Fruit fly (Drosophila melanogaster) whole organism, pupa: Measurements from ENCODE around the gene Pdhb.

Source experiments
- CG12605 ChIP-seq: fragments of 200-800 bp; sonication (Bioruptor generic); IDR thresholded peaks from 2 replicates; pipeline ENCODE4 v1.3.6; 2022; ENCODE audit warnings: missing biosample characterization, missing genetic modification characterization
- CG32121 ChIP-seq: fragments of 200-800 bp; sonication (Bioruptor generic); IDR thresholded peaks from 2 replicates; pipeline ENCODE4 v1.3.6; 2022; ENCODE audit warnings: missing biosample characterization, missing genetic modification characterization
- CG9948 ChIP-seq: fragments of 200-800 bp; sonication (Bioruptor generic); optimal IDR thresholded peaks from 2 replicates; lab custom pipeline; 2018; ENCODE audit warnings: missing biosample characterization, mild to moderate bottlenecking, missing genetic modification characterization, moderate library complexity
- Pif1B ChIP-seq: fragments of 200-800 bp; sonication (Bioruptor generic); optimal IDR thresholded peaks from 3 replicates; lab custom pipeline; 2016; ENCODE audit warnings: missing biosample characterization, missing genetic modification characterization
- fd96Ca ChIP-seq: fragments of 200-800 bp; sonication (Bioruptor generic); IDR thresholded peaks from 3 replicates; pipeline ENCODE4 v1.3.6; 2022; ENCODE audit warnings: missing biosample characterization, missing genetic modification characterization
- gl ChIP-seq: fragments of 200-800 bp; sonication (Bioruptor generic); optimal IDR thresholded peaks from 2 replicates; lab custom pipeline; 2018; ENCODE audit warnings: missing biosample characterization, mild to moderate bottlenecking, missing genetic modification characterization

DNA sequence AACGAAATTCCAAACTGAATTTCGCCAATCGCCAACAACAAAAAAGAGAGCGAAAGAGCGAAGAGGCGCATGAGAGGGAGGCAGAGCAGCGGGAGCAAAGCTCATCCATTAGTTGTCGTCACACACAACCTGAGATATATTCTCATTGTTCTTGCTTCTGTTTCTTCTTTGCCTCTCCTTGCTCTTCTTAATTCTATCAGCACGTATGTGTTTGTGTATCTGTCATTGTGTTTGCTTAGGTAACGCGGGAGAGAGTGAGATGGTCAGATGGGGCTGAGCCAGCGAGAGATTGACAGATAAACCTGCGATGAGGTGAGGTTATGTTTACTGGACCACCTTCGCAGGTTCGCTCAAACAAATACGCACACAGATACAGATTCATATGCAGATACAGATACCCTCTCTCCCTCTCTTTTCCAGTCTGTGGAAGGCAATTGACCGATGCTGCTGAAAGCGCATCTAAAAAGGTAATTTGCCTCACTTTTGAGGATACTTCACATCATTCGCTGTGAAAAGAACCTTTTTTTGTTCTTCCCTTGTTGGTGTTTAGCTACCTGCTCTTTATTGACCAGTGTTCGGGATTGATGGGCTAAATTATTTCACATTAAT lies 38.8 kb upstream of the Pdhb start:
- TF ChIP-seq Pif1B (GFP tag; lab: Kevin White, UChicago) = peak; percentile 43
- no peak for TF ChIP-seq CG12605
- peak; percentile 45; the same call in 1 of the 2 replicates for TF ChIP-seq CG32121 (GFP tag; lab: Robert Waterston, UW)
- TF ChIP-seq gl (tag; lab: Kevin White, UChicago) = peak; percentile 48
- no peak for TF ChIP-seq CG9948 (tag; lab: Kevin White, UChicago)
- no peak for TF ChIP-seq fd96Ca (GFP tag; lab: Robert Waterston, UW)
